Fruit fly (Drosophila melanogaster) whole organism, embryonic: Measurements from ENCODE around the gene CG10993.

Source experiments
- Adf1 ChIP-seq: fragments of 200-800 bp; sonication (Bioruptor generic); IDR thresholded peaks from 2 replicates; pipeline ENCODE4 v1.3.6; 2022; ENCODE audit warnings: missing biosample characterization, missing genetic modification characterization
- Atf3 ChIP-seq: fragments of 200-800 bp; sonication (Bioruptor generic); optimal IDR thresholded peaks from 3 replicates; lab custom pipeline; 2016; ENCODE audit warnings: missing biosample characterization, missing genetic modification characterization
- CG10147 ChIP-seq: fragments of 200-800 bp; sonication (Bioruptor generic); optimal IDR thresholded peaks from 2 replicates; lab custom pipeline; 2019; ENCODE audit warnings: missing biosample characterization, mild to moderate bottlenecking, missing genetic modification characterization, moderate library complexity
- CG10267 ChIP-seq: fragments of 200-800 bp; sonication (Bioruptor generic); optimal IDR thresholded peaks from 2 replicates; lab custom pipeline; 2018; ENCODE audit warnings: missing biosample characterization, mild to moderate bottlenecking, missing genetic modification characterization, moderate library complexity
- CG11398 ChIP-seq: fragments of 200-800 bp; sonication (Bioruptor generic); optimal IDR thresholded peaks from 2 replicates; lab custom pipeline; 2016; ENCODE audit warnings: missing biosample characterization, missing genetic modification characterization
- CG14710 ChIP-seq: fragments of 200-800 bp; sonication (Bioruptor generic); optimal IDR thresholded peaks from 3 replicates; lab custom pipeline; 2019; ENCODE audit warnings: missing biosample characterization, mild to moderate bottlenecking, missing genetic modification characterization, moderate library complexity
- CG1529 ChIP-seq: fragments of 200-800 bp; sonication (Bioruptor generic); optimal IDR thresholded peaks from 3 replicates; lab custom pipeline; 2018; ENCODE audit warnings: missing biosample characterization, missing genetic modification characterization
- CG16863 ChIP-seq: fragments of 200-800 bp; sonication (Bioruptor generic); optimal IDR thresholded peaks from 3 replicates; lab custom pipeline; 2016; ENCODE audit warnings: missing biosample characterization, missing genetic modification characterization
- CG17829 ChIP-seq: fragments of 200-800 bp; optimal IDR thresholded peaks from 2 replicates; lab custom pipeline; 2019; ENCODE audit warnings: missing biosample characterization, mild to moderate bottlenecking, missing genetic modification characterization, moderate library complexity
- CG18011 ChIP-seq: fragments of 200-800 bp; sonication (Bioruptor generic); optimal IDR thresholded peaks from 2 replicates; lab custom pipeline; 2017; ENCODE audit warnings: missing biosample characterization, missing genetic modification characterization, mild to moderate bottlenecking, moderate library complexity, missing genotype
- CG2202 ChIP-seq: fragments of 200-800 bp; sonication (Bioruptor generic); optimal IDR thresholded peaks from 2 replicates; lab custom pipeline; 2018; ENCODE audit warnings: missing biosample characterization, mild to moderate bottlenecking, missing genetic modification characterization
- CG32532 ChIP-seq: fragments of 200-800 bp; sonication (Bioruptor generic); IDR thresholded peaks from 2 replicates; pipeline ENCODE4 v1.3.6; 2022; ENCODE audit warnings: missing biosample characterization, missing genetic modification characterization
- CG32772 ChIP-seq: fragments of 200-800 bp; sonication (Bioruptor generic); IDR thresholded peaks from 2 replicates; pipeline ENCODE4 v1.3.6; 2022; ENCODE audit warnings: missing biosample characterization, missing genetic modification characterization
- CG33557 ChIP-seq: fragments of 200-800 bp; sonication (Bioruptor generic); optimal IDR thresholded peaks from 2 replicates; lab custom pipeline; 2019; ENCODE audit warnings: missing biosample characterization, mild to moderate bottlenecking, missing genetic modification characterization, moderate library complexity
- CG34376 ChIP-seq: fragments of 200-800 bp; sonication (Bioruptor generic); optimal IDR thresholded peaks from 2 replicates; lab custom pipeline; 2018; ENCODE audit warnings: missing biosample characterization, mild to moderate bottlenecking, missing genetic modification characterization
- CG34422 ChIP-seq: fragments of 200-800 bp; sonication (Bioruptor generic); IDR thresholded peaks from 3 replicates; pipeline ENCODE4 v1.3.6; 2022; ENCODE audit warnings: missing biosample characterization, missing genetic modification characterization
- CG42726 ChIP-seq: fragments of 200-800 bp; sonication (Bioruptor generic); IDR thresholded peaks from 2 replicates; pipeline ENCODE4 v1.3.6; 2022; ENCODE audit warnings: missing biosample characterization, missing genetic modification characterization; ENCODE audit not compliant: partially characterized antibody
- CG4730 ChIP-seq: fragments of 200-800 bp; sonication (Bioruptor generic); IDR thresholded peaks from 2 replicates; pipeline ENCODE4 v1.3.6; 2022; ENCODE audit warnings: missing biosample characterization, missing genetic modification characterization
- CG7556 ChIP-seq: fragments of 200-800 bp; sonication (Bioruptor generic); optimal IDR thresholded peaks from 2 replicates; lab custom pipeline; 2017; ENCODE audit warnings: missing biosample characterization, mild to moderate bottlenecking, missing genetic modification characterization
- CG8089 ChIP-seq: fragments of 200-800 bp; sonication (Bioruptor generic); optimal IDR thresholded peaks from 3 replicates; lab custom pipeline; 2016; ENCODE audit warnings: missing biosample characterization, missing genetic modification characterization
- Dad ChIP-seq: fragments of 200-800 bp; sonication (Bioruptor generic); optimal IDR thresholded peaks from 3 replicates; lab custom pipeline; 2016; ENCODE audit warnings: missing biosample characterization, missing genetic modification characterization
- Dp ChIP-seq: fragments of 200-800 bp; sonication (Bioruptor generic); optimal IDR thresholded peaks from 2 replicates; lab custom pipeline; 2018; ENCODE audit warnings: missing biosample characterization, mild to moderate bottlenecking, missing genetic modification characterization, moderate library complexity
- Drgx ChIP-seq: fragments of 200-800 bp; sonication (Bioruptor generic); IDR thresholded peaks from 2 replicates; pipeline ENCODE4 v1.3.6; 2022; ENCODE audit warnings: missing biosample characterization, missing genetic modification characterization
- Hr51 ChIP-seq, 2 experiments: fragments of 200-800 bp; sonication (Bioruptor generic); optimal IDR thresholded peaks; 2 replicates in 1 of 2; 3 replicates in 1 of 2; lab custom pipeline; 2016 to 2018; ENCODE audit warnings: missing biosample characterization in 2 of 2, missing genetic modification characterization in 2 of 2, mild to moderate bottlenecking in 1 of 2, moderate library complexity in 1 of 2
- Hsf ChIP-seq: fragments of 200-800 bp; sonication (Bioruptor generic); optimal IDR thresholded peaks from 3 replicates; lab custom pipeline; 2016; ENCODE audit warnings: missing biosample characterization, missing genetic modification characterization
- Opbp ChIP-seq: fragments of 200-800 bp; sonication (Bioruptor generic); IDR thresholded peaks from 3 replicates; pipeline ENCODE4 v1.3.6; 2022; ENCODE audit warnings: missing biosample characterization, missing genetic modification characterization; ENCODE audit not compliant: partially characterized antibody
- Ravus ChIP-seq: fragments of 200-800 bp; sonication (Bioruptor generic); IDR thresholded peaks from 2 replicates; pipeline ENCODE4 v1.3.6; 2022; ENCODE audit warnings: missing biosample characterization, missing genetic modification characterization
- Six4 ChIP-seq: fragments of 200-800 bp; sonication (Bioruptor generic); optimal IDR thresholded peaks from 2 replicates; lab custom pipeline; 2016; ENCODE audit warnings: missing biosample characterization, missing genetic modification characterization
- Sox100B ChIP-seq: fragments of 200-800 bp; sonication (Bioruptor generic); optimal IDR thresholded peaks from 3 replicates; lab custom pipeline; 2018; ENCODE audit warnings: missing biosample characterization, mild to moderate bottlenecking, missing genetic modification characterization
- Tbp ChIP-seq: fragments of >200 bp; optimal IDR thresholded peaks from 2 replicates; lab custom pipeline; 2018; ENCODE audit warnings: missing biosample characterization, missing genetic modification characterization
- YL-1 ChIP-seq: fragments of 200-800 bp; sonication (Bioruptor generic); optimal IDR thresholded peaks from 3 replicates; lab custom pipeline; 2017; ENCODE audit warnings: missing biosample characterization, mild to moderate bottlenecking, missing genetic modification characterization
- cg ChIP-seq: fragments of 200-800 bp; sonication (Bioruptor generic); optimal IDR thresholded peaks from 3 replicates; lab custom pipeline; 2019; ENCODE audit warnings: missing biosample characterization, mild to moderate bottlenecking, missing genetic modification characterization, moderate library complexity
- chinmo ChIP-seq: fragments of 200-800 bp; sonication (Bioruptor generic); IDR thresholded peaks from 4 replicates; pipeline ENCODE4 v1.3.6; 2022; ENCODE audit warnings: missing biosample characterization, missing genetic modification characterization; ENCODE audit not compliant: partially characterized antibody
- chn ChIP-seq: fragments of 200-800 bp; sonication (Bioruptor generic); optimal IDR thresholded peaks from 2 replicates; lab custom pipeline; 2016; ENCODE audit warnings: missing biosample characterization, missing genetic modification characterization
- crol ChIP-seq: fragments of 200-800 bp; sonication (Bioruptor generic); IDR thresholded peaks from 2 replicates; pipeline ENCODE4 v1.3.6; 2022; ENCODE audit warnings: missing biosample characterization, missing genetic modification characterization
- cwo ChIP-seq: fragments of 200-800 bp; sonication (Bioruptor generic); optimal IDR thresholded peaks from 3 replicates; lab custom pipeline; 2017; ENCODE audit warnings: missing biosample characterization, missing genetic modification characterization, mild to moderate bottlenecking, moderate library complexity, missing genetic modification reagents
- dan ChIP-seq: fragments of 200-800 bp; sonication (Bioruptor generic); IDR thresholded peaks from 2 replicates; pipeline ENCODE4 v1.3.6; 2022; ENCODE audit warnings: missing biosample characterization, missing genetic modification characterization
- esg ChIP-seq: fragments of 200-800 bp; sonication (Bioruptor generic); conservative IDR thresholded peaks from 2 replicates; pipeline ENCODE4 v1.3.6; 2022; ENCODE audit warnings: missing biosample characterization, missing genetic modification characterization
- fd102C ChIP-seq: fragments of 200-800 bp; sonication (Bioruptor generic); optimal IDR thresholded peaks from 2 replicates; lab custom pipeline; 2018; ENCODE audit warnings: missing biosample characterization, mild to moderate bottlenecking, missing genetic modification characterization, moderate library complexity
- fd64A ChIP-seq: fragments of 200-800 bp; sonication (Bioruptor generic); optimal IDR thresholded peaks from 3 replicates; lab custom pipeline; 2018; ENCODE audit warnings: missing biosample characterization, mild to moderate bottlenecking, missing genetic modification characterization
- ham ChIP-seq: fragments of 200-800 bp; sonication (Bioruptor generic); IDR thresholded peaks from 2 replicates; pipeline ENCODE4 v1.3.6; 2022; ENCODE audit warnings: missing biosample characterization, missing genetic modification characterization
- kay ChIP-seq: fragments of 200-800 bp; sonication (Bioruptor generic); optimal IDR thresholded peaks from 2 replicates; lab custom pipeline; 2016; ENCODE audit warnings: missing biosample characterization, missing genetic modification characterization
- peb ChIP-seq: fragments of 200-800 bp; sonication (Bioruptor generic); IDR thresholded peaks from 2 replicates; pipeline ENCODE4 v1.3.6; 2022; ENCODE audit warnings: missing biosample characterization, missing genetic modification characterization
- pho ChIP-seq: fragments of 200-800 bp; sonication (Bioruptor generic); optimal IDR thresholded peaks from 2 replicates; lab custom pipeline; 2016; ENCODE audit warnings: missing biosample characterization, missing genetic modification characterization
- sens-2 ChIP-seq: fragments of 200-800 bp; sonication (Bioruptor generic); IDR thresholded peaks from 2 replicates; pipeline ENCODE4 v1.3.6; 2022; ENCODE audit warnings: missing biosample characterization, missing genetic modification characterization
- trh ChIP-seq: fragments of 200-800 bp; sonication (Bioruptor generic); optimal IDR thresholded peaks from 2 replicates; lab custom pipeline; 2016; ENCODE audit warnings: missing biosample characterization, missing genetic modification characterization
- zen2 ChIP-seq: fragments of 200-800 bp; sonication (Bioruptor generic); IDR thresholded peaks from 3 replicates; pipeline ENCODE4 v1.3.6; 2022; ENCODE audit warnings: missing biosample characterization, missing genetic modification characterization; ENCODE audit not compliant: partially characterized antibody

CG10993 gene

dm6 chrX:13766495-13766894, 24.4 kb downstream of the CG10993 start:
- no peak for TF ChIP-seq trh (GFP tag; lab: Kevin White, UChicago)
- TF ChIP-seq cg (GFP tag; lab: Kevin White, UChicago), result no peak
- no peak for TF ChIP-seq Drgx (GFP tag; lab: Robert Waterston, UW)
- no peak for TF ChIP-seq CG10147 (GFP tag; lab: Kevin White, UChicago)
- TF ChIP-seq Atf3 (GFP tag; lab: Kevin White, UChicago), result no peak
- no peak for TF ChIP-seq cwo (GFP tag; lab: Kevin White, UChicago)
- TF ChIP-seq CG33557 (GFP tag; lab: Kevin White, UChicago), result no peak
- TF ChIP-seq kay (GFP tag; lab: Kevin White, UChicago), result no peak
- TF ChIP-seq Dad (GFP tag; lab: Kevin White, UChicago), result no peak
- TF ChIP-seq chn (GFP tag; lab: Kevin White, UChicago), result no peak
- TF ChIP-seq YL-1 (GFP tag; lab: Kevin White, UChicago), result no peak
- TF ChIP-seq CG17829, result no peak
- no peak for TF ChIP-seq zen2 (GFP tag; lab: Robert Waterston, UW)

DNA sequence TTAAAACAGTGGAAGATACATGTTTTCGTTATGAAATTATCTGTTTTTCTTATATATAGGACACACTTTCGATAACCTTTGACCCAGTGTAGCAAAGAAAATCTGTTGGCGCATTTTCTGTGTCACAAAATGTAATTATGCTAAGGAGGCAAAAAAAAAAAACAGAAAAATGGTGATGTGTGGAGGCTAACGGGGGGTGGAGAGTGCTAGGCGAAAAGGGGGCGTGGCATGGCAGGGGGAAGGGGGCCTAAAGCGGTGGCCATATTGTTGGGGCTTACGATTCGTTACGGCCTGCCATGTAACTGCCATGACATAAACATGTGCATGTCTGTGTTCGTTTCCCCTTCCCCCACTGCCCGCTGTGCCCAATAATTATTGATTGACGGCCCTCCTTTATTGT, 25.7 kb downstream of the CG10993 start:
- TF ChIP-seq CG32772 (GFP tag; lab: Robert Waterston, UW) (peak; percentile 32; the same call in 1 of the 2 replicates), crol (GFP tag; lab: Robert Waterston, UW) (peak; percentile 75), CG8089 (GFP tag; lab: Kevin White, UChicago) (no peak), CG34376 (GFP tag; lab: Kevin White, UChicago) (no peak), Ravus (GFP tag; lab: Robert Waterston, UW) (no peak), CG42726 (GFP tag; lab: Robert Waterston, UW) (0 out of 2 replicates have a peak, but pooled peaks have one; percentile 13), CG4730 (GFP tag; lab: Robert Waterston, UW) (no peak), CG16863 (GFP tag; lab: Kevin White, UChicago) (no peak), chinmo (GFP tag; lab: Robert Waterston, UW) (0 out of 4 replicates have a peak, but pooled peaks have one; percentile 39), Adf1 (GFP tag; lab: Robert Waterston, UW) (no peak), ham (GFP tag; lab: Robert Waterston, UW) (no peak), CG2202 (tag; lab: Kevin White, UChicago) (no peak), CG34422 (GFP tag; lab: Robert Waterston, UW) (0 out of 3 replicates have a peak, but pooled peaks have one; percentile 7), CG1529 (no peak), sens-2 (GFP tag; lab: Robert Waterston, UW) (no peak), esg (0 out of 2 replicates have a peak, but pooled peaks have one; percentile 6)

- TF ChIP-seq Dp (GFP tag; lab: Kevin White, UChicago), result no peak
- TF ChIP-seq Tbp, result no peak
- no peak for TF ChIP-seq Opbp (GFP tag; lab: Robert Waterston, UW)
- no peak for TF ChIP-seq ham (GFP tag; lab: Robert Waterston, UW)
- TF ChIP-seq Hr51 (GFP tag; optimal IDR thresholded peaks at IDR 0.05; lab: Kevin White, UChicago), result peak in 1 of 2 experiments; percentile 63
- no peak for TF ChIP-seq fd102C (GFP tag; lab: Kevin White, UChicago)
- TF ChIP-seq CG14710 (tag; lab: Kevin White, UChicago), result peak; percentile 34
- TF ChIP-seq dan (GFP tag; lab: Robert Waterston, UW), result no peak
- no peak for TF ChIP-seq CG16863 (GFP tag; lab: Kevin White, UChicago)
- TF ChIP-seq Six4, result no peak
- TF ChIP-seq Sox100B (GFP tag; lab: Kevin White, UChicago), result peak; percentile 29
- no peak; the same call in 1 of the 2 replicates for TF ChIP-seq CG32532 (GFP tag; lab: Robert Waterston, UW)
- no peak for TF ChIP-seq pho
- TF ChIP-seq CG7556 (GFP tag; lab: Kevin White, UChicago), result peak; percentile 29
- TF ChIP-seq Hsf, result no peak
- TF ChIP-seq CG18011 (GFP tag; lab: Kevin White, UChicago), result no peak
- TF ChIP-seq CG10267 (tag; lab: Kevin White, UChicago), result peak; percentile 28
- peak; percentile 15; the same call in 1 of the 2 replicates for TF ChIP-seq peb (GFP tag; lab: Robert Waterston, UW)
- no peak for TF ChIP-seq CG11398 (GFP tag; lab: Kevin White, UChicago)
- TF ChIP-seq fd64A, result no peak
Observed at dm6 chrX:13764397-13765119, 26.4 kb downstream of the CG10993 start.
